Worm (Caenorhabditis elegans): ENCODE results near the gene Y82E9BL.19.

ce11 chrIII:1323555-1323954 lies 8.3 kb upstream of the Y82E9BL.19 start:
- TF ChIP-seq him-1 (tag; optimal IDR thresholded peaks at IDR 0.05) (no peak), W03F9.2 (tag; optimal IDR thresholded peaks at IDR 0.05) (no peak), dao-5 (tag; optimal IDR thresholded peaks at IDR 0.05) (no peak)
